Worm (Caenorhabditis elegans): Measurements from ENCODE around the gene C15C8.7.

ce11 chrV:12744979-12745378 is at the start of gene C15C8.7:
- TF ChIP-seq sea-1 (GFP tag; conservative IDR thresholded peaks at IDR 0.05) = no peak
- no peak for TF ChIP-seq flt-1 (GFP tag; IDR thresholded peaks at IDR 0.05)
- no peak for TF ChIP-seq ama-1 (optimal IDR thresholded peaks at IDR 0.05)
- no peak for TF ChIP-seq B0310.2 (tag; optimal IDR thresholded peaks at IDR 0.05)

Data from whole organism, early embryonic.